Fruit fly (Drosophila melanogaster): ENCODE results near the gene CG10650.

DNA sequence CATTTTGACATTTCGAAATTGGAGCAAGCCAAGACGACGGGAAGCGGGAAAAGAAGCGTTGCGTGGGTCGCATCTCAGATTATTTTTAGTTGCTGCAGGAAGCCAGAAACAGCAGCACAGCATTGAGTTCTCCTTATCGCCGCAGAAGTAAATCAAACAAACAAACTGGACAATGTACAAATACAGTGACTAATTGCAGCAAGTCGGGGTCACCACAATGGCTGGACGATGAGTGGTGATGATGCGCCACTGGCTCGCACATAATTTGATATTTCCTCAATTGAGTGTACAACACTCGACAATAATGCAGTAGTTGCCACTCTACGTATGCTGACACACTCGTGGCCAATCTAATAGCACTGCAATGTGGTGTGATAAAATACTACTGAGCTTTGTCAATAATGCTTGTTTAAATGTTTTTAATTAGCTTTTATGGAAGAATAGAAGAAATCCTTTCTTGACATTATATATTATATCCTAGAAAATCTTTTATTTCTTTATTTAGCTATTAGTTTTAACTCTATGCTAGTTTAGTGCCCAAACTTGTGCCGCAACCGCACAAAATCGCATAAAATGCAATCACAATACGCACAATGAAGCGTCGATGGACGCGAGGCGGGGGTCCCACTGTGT lies 13.7 kb downstream of the CG10650 start:
- TF ChIP-seq Dll (optimal IDR thresholded peaks at IDR 0.05) (no peak), CG8478 (optimal IDR thresholded peaks at IDR 0.05) (no peak), EcR (GFP tag; optimal IDR thresholded peaks at IDR 0.05) (no peak), psq (optimal IDR thresholded peaks at IDR 0.05) (no peak), pan (optimal IDR thresholded peaks at IDR 0.05) (no peak)
